Fruit fly (Drosophila melanogaster) S2 (cell line): ENCODE data around the gene CG43448.

ENCODE experiments used
- CG8478 ChIP-seq: fragments of >200 bp; optimal IDR thresholded peaks from 2 replicates; lab custom pipeline; 2018
- CTCF ChIP-seq, 2 experiments: fragments of >200 bp; optimal IDR thresholded peaks; 2 replicates each; lab custom pipeline; 2018

DNA sequence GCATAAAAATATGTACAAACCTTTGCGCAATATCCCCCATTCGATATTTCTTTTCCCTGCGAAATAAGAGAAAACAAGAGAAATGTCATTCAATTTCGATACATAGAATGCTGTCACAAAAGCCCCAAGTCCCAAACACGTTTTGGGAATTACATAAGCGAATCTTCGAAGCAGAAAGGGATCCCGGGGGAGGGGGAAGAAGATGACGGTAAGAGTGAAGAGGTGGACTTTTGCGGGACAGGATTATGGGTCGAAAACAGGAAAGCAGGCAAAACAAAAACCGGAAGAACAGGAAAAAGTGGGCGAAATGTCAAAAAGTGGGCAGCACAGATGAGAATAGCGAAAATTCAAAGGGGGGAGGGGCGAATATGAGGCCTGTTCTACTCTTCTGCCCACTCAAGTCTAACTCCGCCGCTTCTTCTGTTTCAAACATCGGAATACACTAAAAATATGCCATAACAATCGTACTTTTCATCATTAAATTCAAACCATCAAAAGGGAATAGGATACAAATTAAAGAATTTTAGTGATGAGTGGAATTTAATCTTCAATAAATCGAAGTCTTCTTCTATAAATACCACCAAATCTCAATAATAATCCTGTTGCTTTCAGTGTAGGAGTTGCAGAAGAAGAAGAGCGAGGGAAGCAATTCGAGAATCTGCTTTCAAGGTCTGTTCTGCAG, 34.8 kb upstream of the CG43448 start:
- no peak for TF ChIP-seq CG8478 (lab: Kevin White, UChicago)
- no peak for TF ChIP-seq CTCF (optimal IDR thresholded peaks at IDR 0.05; lab: Kevin White, UChicago)
